Worm (Caenorhabditis elegans) whole organism, L1 larva: Measurements from ENCODE around the gene nhr-38.

ENCODE experiments used
- pqm-1 ChIP-seq: sonication (generic microtip); optimal IDR thresholded peaks from 3 replicates; lab custom pipeline; 2017; ENCODE audit warnings: missing biosample characterization, missing genetic modification characterization
- sptf-1 ChIP-seq: fragments of 150-350 bp; optimal IDR thresholded peaks from 2 replicates; lab custom pipeline; 2014; ENCODE audit warnings: missing biosample characterization, missing genetic modification characterization

DNA sequence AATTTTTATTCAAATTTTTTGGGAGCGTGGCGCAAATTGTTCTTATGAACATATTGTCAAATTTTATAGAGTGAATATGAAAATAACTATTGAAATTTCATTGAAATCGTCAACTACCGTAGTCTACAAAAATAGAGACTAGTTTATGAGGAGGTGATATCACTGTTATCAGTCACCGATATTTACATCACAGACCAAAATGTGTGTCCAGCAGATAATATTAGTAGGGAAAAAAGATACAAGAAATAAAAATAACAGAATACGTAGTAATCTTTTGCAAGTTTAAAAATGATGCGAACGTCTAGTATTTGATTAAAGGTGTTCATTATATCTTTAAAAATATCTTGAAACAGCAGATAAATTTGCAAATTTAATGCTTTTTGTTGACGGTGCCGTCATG lies 30.7 kb upstream of the nhr-38 start:
- no peak for TF ChIP-seq pqm-1 (tag; lab: Kevin White, UChicago)
- TF ChIP-seq sptf-1 (tag; lab: Kevin White, UChicago) = no peak
